Worm (Caenorhabditis elegans) whole organism, early embryonic: Measurements from ENCODE around the gene his-35.

ENCODE experiments used
- B0310.2 ChIP-seq: sonication (generic microtip); optimal IDR thresholded peaks from 2 replicates; lab custom pipeline; 2016; ENCODE audit warnings: mild to moderate bottlenecking, missing genetic modification characterization, missing compliant biosample characterization
- F13C5.2 ChIP-seq: sonication (generic microtip); optimal IDR thresholded peaks from 2 replicates; lab custom pipeline; 2017; ENCODE audit warnings: mild to moderate bottlenecking, missing genetic modification characterization, inconsistent platforms, missing compliant biosample characterization
- aly-1 ChIP-seq: sonication (generic microtip); optimal IDR thresholded peaks from 2 replicates; lab custom pipeline; 2016; ENCODE audit warnings: missing genetic modification characterization, missing compliant biosample characterization
- ama-1 ChIP-seq: fragments of 150-350 bp; optimal IDR thresholded peaks from 2 replicates; lab custom pipeline; 2014
- ceh-13 ChIP-seq: fragments of 200-800 bp; sonication (Bioruptor generic); optimal IDR thresholded peaks from 2 replicates; lab custom pipeline; 2018; ENCODE audit warnings: mild to moderate bottlenecking, missing genetic modification characterization, missing compliant biosample characterization
- ceh-36 ChIP-seq: sonication (generic microtip); optimal IDR thresholded peaks from 2 replicates; lab custom pipeline; 2016; ENCODE audit warnings: missing genetic modification characterization, inconsistent platforms, missing compliant biosample characterization
- ets-7 ChIP-seq: sonication (generic microtip); optimal IDR thresholded peaks from 2 replicates; lab custom pipeline; 2016; ENCODE audit warnings: missing genotype, missing genetic modification characterization, missing compliant biosample characterization
- flt-1 ChIP-seq: fragments of 200-800 bp; sonication (Bioruptor generic); IDR thresholded peaks from 2 replicates; pipeline ENCODE4 v1.3.6; 2022; ENCODE audit warnings: missing genetic modification characterization, missing compliant biosample characterization
- hmbx-1 ChIP-seq: sonication (generic microtip); optimal IDR thresholded peaks from 2 replicates; lab custom pipeline; 2016; ENCODE audit warnings: mild to moderate bottlenecking, missing genetic modification characterization, missing compliant biosample characterization
- hmg-4 ChIP-seq: fragments of 200-800 bp; sonication (Bioruptor generic); optimal IDR thresholded peaks from 2 replicates; lab custom pipeline; 2018; ENCODE audit warnings: mild to moderate bottlenecking, missing genetic modification characterization, missing compliant biosample characterization
- hnd-1 ChIP-seq: sonication (generic microtip); optimal IDR thresholded peaks from 2 replicates; lab custom pipeline; 2016; ENCODE audit warnings: missing genetic modification characterization, missing compliant biosample characterization
- pes-1 ChIP-seq: fragments of 200-800 bp; sonication (Bioruptor generic); IDR thresholded peaks from 2 replicates; pipeline ENCODE4 v1.3.6; 2022; ENCODE audit warnings: missing genetic modification reagents, missing genetic modification characterization, missing compliant biosample characterization
- scrt-1 ChIP-seq: fragments of 200-800 bp; sonication (Bioruptor generic); IDR thresholded peaks from 2 replicates; pipeline ENCODE4 v1.3.6; 2022; ENCODE audit warnings: missing genetic modification characterization, missing compliant biosample characterization
- sea-1 ChIP-seq: fragments of 200-800 bp; sonication (Bioruptor generic); conservative IDR thresholded peaks from 2 replicates; pipeline ENCODE4 v1.3.6; 2022; ENCODE audit warnings: missing genetic modification characterization, missing compliant biosample characterization
- tbx-11 ChIP-seq: fragments of 200-800 bp; sonication (Bioruptor generic); IDR thresholded peaks from 2 replicates; pipeline ENCODE4 v1.3.6; 2022; ENCODE audit warnings: missing genetic modification characterization, missing compliant biosample characterization
- tbx-37 ChIP-seq: fragments of 200-800 bp; sonication (Bioruptor generic); conservative IDR thresholded peaks from 2 replicates; pipeline ENCODE4 v1.3.6; 2022; ENCODE audit warnings: missing genetic modification reagents, missing genetic modification characterization, missing compliant biosample characterization
- tra-4 ChIP-seq: sonication (generic microtip); optimal IDR thresholded peaks from 2 replicates; lab custom pipeline; 2017; ENCODE audit warnings: missing genetic modification characterization, missing compliant biosample characterization

Gene his-35

DNA sequence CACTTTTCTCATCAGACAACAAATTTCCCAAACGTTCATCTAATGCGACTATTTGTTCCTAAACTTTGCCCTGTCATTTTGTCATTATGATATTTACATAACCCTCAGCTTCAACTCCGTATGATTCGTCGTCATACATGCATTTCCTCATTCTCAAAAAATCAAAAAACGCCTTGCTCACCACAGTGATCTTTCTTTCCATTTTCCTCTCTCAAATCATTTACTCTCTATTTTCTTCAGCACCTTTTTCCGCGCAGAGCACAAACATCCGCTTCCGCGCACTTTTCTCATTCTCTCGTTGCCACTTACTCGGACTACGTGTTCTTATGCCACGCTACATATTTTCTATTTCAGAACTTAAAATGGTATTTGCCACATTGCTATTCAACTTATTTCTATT lies 31.9 kb upstream of the his-35 start, which contains the start of gene F25B3.2:
F25B3.2 (plus strand) TSS at position 301 of the 400 bp plus-strand sequence.
- no peak for TF ChIP-seq hmbx-1 (tag; lab: Kevin White, UChicago)

DNA sequence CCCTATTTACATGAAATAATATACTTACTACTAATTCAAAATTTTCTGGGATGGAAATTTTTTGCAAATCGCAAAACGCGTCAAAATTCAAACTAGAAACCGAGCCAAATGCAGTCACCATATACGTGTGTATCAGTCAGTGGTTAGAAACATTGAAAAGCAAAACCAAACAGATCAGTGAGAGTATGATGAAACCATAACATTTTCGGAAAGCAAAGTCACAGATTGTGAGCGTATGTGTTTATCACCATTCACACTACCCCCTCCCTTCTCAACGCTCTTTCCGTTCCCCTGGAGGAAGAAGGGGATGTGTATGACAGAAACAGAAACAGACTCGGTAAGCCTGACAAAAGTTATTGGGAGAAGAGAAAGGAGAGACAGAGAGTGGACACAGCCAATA lies 26.6 kb upstream of the his-35 start:
- TF ChIP-seq hmg-4 (GFP tag; lab: Kevin White, UChicago) (no peak), ceh-13 (no peak), B0310.2 (tag; lab: Kevin White, UChicago) (no peak)

DNA sequence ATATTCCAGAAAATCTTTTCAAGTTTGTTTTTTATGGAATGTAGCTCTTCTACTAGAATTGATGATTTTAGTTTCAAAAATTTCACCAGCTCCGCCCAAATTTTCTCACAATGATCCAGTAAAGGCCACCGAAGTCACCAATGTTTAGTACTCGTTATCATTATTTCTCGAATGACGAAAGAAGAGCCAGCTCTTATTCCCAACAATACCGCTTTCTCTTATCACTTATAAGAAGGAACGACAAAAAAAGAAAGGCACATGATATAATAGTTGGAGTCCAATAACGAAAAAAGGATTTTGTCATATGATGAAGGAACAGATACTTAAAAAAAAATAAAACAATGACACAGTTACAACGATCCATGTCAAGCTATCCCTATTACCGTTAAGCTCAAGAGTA lies 26.0 kb upstream of the his-35 start:
- TF ChIP-seq hmg-4 (GFP tag; lab: Kevin White, UChicago) (no peak), ceh-13 (no peak), sea-1 (GFP tag; lab: Robert Waterston, UW) (no peak), ets-7 (tag; lab: Kevin White, UChicago) (no peak), hnd-1 (tag; lab: Kevin White, UChicago) (no peak), pes-1 (no peak), tbx-37 (no peak), tbx-11 (GFP tag; lab: Robert Waterston, UW) (no peak), ceh-36 (tag; lab: Kevin White, UChicago) (no peak), tra-4 (tag; lab: Kevin White, UChicago) (no peak), flt-1 (no peak), scrt-1 (GFP tag; lab: Robert Waterston, UW) (no peak), hmbx-1 (tag; lab: Kevin White, UChicago) (no peak), aly-1 (no peak), F13C5.2 (tag; lab: Kevin White, UChicago) (no peak), ama-1 (no peak), B0310.2 (tag; lab: Kevin White, UChicago) (no peak)

DNA sequence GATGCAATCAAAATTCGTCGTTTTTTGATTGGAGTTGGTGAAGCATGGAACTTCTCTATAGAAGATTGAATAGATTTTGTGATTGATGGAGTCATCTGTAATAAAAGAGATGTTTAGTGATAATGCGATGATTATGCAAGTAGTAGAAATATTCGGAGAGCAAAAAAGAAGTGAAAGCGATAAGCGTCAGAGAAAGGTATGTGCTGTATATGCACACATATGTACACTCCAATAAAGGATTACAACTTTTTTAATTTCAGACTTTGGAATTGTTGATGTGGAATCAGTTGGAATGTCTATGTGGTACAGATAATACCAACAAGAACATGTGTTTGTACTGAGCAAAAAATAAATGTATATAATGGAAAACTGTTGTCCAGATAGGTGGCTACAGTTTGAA lies 25.1 kb upstream of the his-35 start, which contains the start of gene F25B3.5:
F25B3.5 (minus strand) TSS at position 101 of the 400 bp plus-strand sequence.
- no peak for TF ChIP-seq ets-7 (tag; lab: Kevin White, UChicago)

DNA sequence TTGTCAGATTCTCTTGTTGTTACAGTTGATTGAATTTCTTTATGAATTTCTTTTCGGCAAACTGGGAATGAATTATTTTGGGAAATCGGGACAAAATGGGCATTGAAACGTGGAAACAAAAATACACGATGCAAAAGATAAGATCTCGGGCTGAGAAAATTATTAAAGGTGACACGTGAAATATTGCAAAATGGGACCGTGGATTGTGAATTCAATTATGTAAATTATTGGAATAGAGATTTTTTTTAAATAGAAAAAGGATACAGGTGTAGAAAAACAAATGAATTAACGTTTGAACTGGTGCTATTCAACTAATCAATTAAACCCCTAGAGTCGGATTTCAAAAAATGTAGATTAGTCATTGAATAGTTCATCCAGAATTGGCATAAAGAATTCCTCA lies 23.6 kb upstream of the his-35 start, which contains the start of gene F25B3.4:
F25B3.4 (minus strand) TSS at position 101 of the 400 bp plus-strand sequence.
- no peak for TF ChIP-seq hmbx-1 (tag; lab: Kevin White, UChicago)
- TF ChIP-seq ama-1 = no peak
- TF ChIP-seq flt-1 = no peak
- no peak for TF ChIP-seq scrt-1 (GFP tag; lab: Robert Waterston, UW)
- TF ChIP-seq hnd-1 (tag; lab: Kevin White, UChicago) = no peak
- TF ChIP-seq B0310.2 (tag; lab: Kevin White, UChicago) = no peak
- TF ChIP-seq pes-1 = no peak
- no peak for TF ChIP-seq tbx-11 (GFP tag; lab: Robert Waterston, UW)
- no peak for TF ChIP-seq aly-1
- no peak for TF ChIP-seq ets-7 (tag; lab: Kevin White, UChicago)
- TF ChIP-seq hmg-4 (GFP tag; lab: Kevin White, UChicago) = no peak
- no peak for TF ChIP-seq tbx-37

DNA sequence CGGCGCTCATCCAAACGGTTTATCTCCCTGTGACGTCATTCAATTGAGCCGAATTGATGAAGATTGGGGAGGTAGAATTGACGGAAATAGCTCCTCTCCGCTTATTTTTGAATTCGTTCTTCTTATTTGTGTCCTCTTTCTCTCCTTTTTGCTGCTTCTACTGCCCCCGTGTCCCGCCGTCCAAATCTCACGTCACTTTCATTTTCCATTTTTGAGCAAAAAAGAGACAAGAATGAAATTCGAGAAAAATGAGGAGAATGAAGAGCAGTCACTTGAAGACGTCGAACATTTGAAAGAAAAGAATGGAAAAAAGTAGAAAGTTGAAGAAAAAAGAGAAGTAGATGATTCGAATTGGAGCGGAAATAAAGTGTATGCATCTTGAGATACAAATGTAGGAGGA lies 18.5 kb upstream of the his-35 start:
- no peak for TF ChIP-seq hmg-4 (GFP tag; lab: Kevin White, UChicago)

DNA sequence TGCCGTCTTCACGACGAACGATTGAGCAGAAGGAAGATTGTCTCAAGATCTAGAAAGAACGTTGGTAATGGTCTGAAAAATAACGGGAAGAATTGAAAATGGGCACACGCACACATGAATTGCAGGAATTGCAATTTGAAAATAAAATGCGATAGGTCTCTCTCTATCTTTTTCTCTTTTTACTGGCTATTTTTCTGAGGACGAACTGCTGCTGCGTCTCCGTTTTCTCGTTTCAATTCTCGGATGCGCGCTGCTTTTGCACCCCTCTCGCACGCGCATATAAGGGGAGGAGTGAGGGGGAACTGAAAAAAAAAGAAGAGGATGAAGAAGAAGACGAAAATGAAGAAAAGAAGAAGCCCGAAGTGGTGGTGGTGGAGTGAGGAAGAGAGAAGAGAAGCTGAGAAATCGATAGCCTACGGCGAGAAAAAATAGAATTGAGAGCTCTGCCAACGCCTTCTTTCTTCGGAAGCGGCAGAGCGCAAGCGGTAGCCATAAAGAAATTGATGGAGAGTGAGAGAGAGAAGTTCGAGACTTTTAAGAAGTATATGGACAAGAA lies 16.6 kb upstream of the his-35 start, which contains the start of gene rgef-1:
rgef-1 (minus strand) TSS at position 51 of the 556 bp plus-strand sequence.
- no peak for TF ChIP-seq F13C5.2 (tag; lab: Kevin White, UChicago)
- no peak for TF ChIP-seq aly-1
- TF ChIP-seq pes-1 = no peak
- no peak for TF ChIP-seq ceh-13
- no peak for TF ChIP-seq tbx-11 (GFP tag; lab: Robert Waterston, UW)
- TF ChIP-seq tbx-37 = no peak
- no peak for TF ChIP-seq hnd-1 (tag; lab: Kevin White, UChicago)
- TF ChIP-seq sea-1 (GFP tag; lab: Robert Waterston, UW) = no peak
- TF ChIP-seq scrt-1 (GFP tag; lab: Robert Waterston, UW) = no peak
- TF ChIP-seq ceh-36 (tag; lab: Kevin White, UChicago) = no peak

DNA sequence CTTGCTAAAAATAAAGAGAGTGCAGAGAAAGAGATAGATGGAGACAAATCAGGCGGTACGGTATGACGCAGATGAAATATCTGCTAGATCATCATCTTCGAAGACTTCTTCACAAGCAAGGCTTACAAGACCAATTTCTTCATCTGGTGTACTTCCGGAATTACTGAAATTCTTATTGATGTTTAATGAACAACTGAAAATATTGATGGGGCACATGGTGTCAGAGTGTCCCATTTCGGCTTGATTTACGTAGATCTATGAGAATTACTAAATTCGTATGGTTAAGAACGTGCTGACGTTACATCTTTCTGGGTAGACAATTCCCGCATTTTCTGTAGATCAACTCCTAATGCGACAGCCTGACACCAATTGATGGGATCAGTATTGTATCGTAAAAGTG lies 11.6 kb upstream of the his-35 start:
- no peak for TF ChIP-seq ceh-13
- no peak for TF ChIP-seq tbx-37
- no peak for TF ChIP-seq tbx-11 (GFP tag; lab: Robert Waterston, UW)
- no peak for TF ChIP-seq F13C5.2 (tag; lab: Kevin White, UChicago)
- no peak for TF ChIP-seq hmbx-1 (tag; lab: Kevin White, UChicago)
- TF ChIP-seq ceh-36 (tag; lab: Kevin White, UChicago) = no peak
- no peak for TF ChIP-seq scrt-1 (GFP tag; lab: Robert Waterston, UW)
- TF ChIP-seq aly-1 = no peak
- no peak for TF ChIP-seq tra-4 (tag; lab: Kevin White, UChicago)
- no peak for TF ChIP-seq pes-1
- no peak for TF ChIP-seq flt-1
- no peak for TF ChIP-seq ama-1
- TF ChIP-seq sea-1 (GFP tag; lab: Robert Waterston, UW) = no peak
- no peak for TF ChIP-seq hnd-1 (tag; lab: Kevin White, UChicago)
- TF ChIP-seq ets-7 (tag; lab: Kevin White, UChicago) = no peak
- TF ChIP-seq hmg-4 (GFP tag; lab: Kevin White, UChicago) = no peak

DNA sequence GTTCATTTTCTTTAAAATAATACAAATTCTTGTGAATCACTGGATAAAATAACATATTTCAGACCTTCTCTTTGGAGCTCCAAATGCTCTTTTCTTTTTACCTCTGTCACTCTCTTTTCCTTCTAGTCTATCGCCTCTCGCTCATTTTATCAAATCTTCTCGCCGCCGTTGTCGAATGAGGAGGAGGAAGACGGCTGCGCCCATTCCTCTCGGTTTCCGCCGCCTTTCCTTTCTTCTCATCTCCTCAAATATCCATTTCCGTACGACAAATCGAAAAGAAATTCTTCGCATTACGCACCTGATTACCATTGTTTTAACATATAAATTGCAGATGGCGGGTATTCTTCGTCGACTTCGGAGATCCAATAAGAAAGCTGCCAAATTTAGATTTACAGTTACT lies 5.2 kb upstream of the his-35 start, which contains the start of gene ehbp-1:
ehbp-1 (plus strand) TSS at position 332 of the 400 bp plus-strand sequence.
- TF ChIP-seq sea-1 (GFP tag; lab: Robert Waterston, UW) = no peak
- no peak for TF ChIP-seq ets-7 (tag; lab: Kevin White, UChicago)
- TF ChIP-seq tbx-11 (GFP tag; lab: Robert Waterston, UW) = no peak
- TF ChIP-seq scrt-1 (GFP tag; lab: Robert Waterston, UW) = no peak
- no peak for TF ChIP-seq hnd-1 (tag; lab: Kevin White, UChicago)
- no peak for TF ChIP-seq tra-4 (tag; lab: Kevin White, UChicago)
- TF ChIP-seq flt-1 = no peak
- no peak for TF ChIP-seq hmbx-1 (tag; lab: Kevin White, UChicago)
- no peak for TF ChIP-seq ceh-36 (tag; lab: Kevin White, UChicago)
- no peak for TF ChIP-seq ama-1
- no peak for TF ChIP-seq B0310.2 (tag; lab: Kevin White, UChicago)
- no peak for TF ChIP-seq tbx-37
- TF ChIP-seq F13C5.2 (tag; lab: Kevin White, UChicago) = no peak
- TF ChIP-seq hmg-4 (GFP tag; lab: Kevin White, UChicago) = no peak
- no peak for TF ChIP-seq ceh-13
- TF ChIP-seq pes-1 = no peak
- no peak for TF ChIP-seq aly-1
